Worm (Caenorhabditis elegans): Measurements from ENCODE around the gene dars-1.

The dars-1 gene

ce11 chrIII:9490783-9491547, at the start of gene dars-1, which contains the start of gene ctr-9:
Gene dars-1 (minus strand): TSS chrIII:9491215.
Gene ctr-9 (plus strand): TSS chrIII:9491396.
- TF ChIP-seq C34F6.9 (tag; optimal IDR thresholded peaks at IDR 0.05) (peak; percentile 5), ztf-1 (GFP tag; conservative IDR thresholded peaks at IDR 0.05) (no peak), nhr-129 (tag; optimal IDR thresholded peaks at IDR 0.05) (peak; percentile 66), sma-9 (GFP tag; optimal IDR thresholded peaks at IDR 0.05) (no peak), sma-9 (tag; optimal IDR thresholded peaks at IDR 0.05) (no peak), nhr-12 (tag; optimal IDR thresholded peaks at IDR 0.05) (no peak), unc-55 (GFP tag; optimal IDR thresholded peaks at IDR 0.05) (peak; percentile 18), ceh-82 (tag; optimal IDR thresholded peaks at IDR 0.05) (no peak), lsy-2 (tag; optimal IDR thresholded peaks at IDR 0.05) (peak in 1 of 2 experiments; percentile 51)

ce11 chrIII:9538655-9539155, 47.7 kb upstream of the dars-1 start, which contains the start of gene ZK1098.3:
Gene ZK1098.3 (minus strand): TSS chrIII:9538705.
- TF ChIP-seq unc-62 (GFP tag; optimal IDR thresholded peaks at IDR 0.05), result no peak
- peak; percentile 16 for TF ChIP-seq lin-13 (GFP tag; optimal IDR thresholded peaks at IDR 0.05)
- peak in 1 of 2 experiments; percentile 60 for TF ChIP-seq lsy-2 (tag; optimal IDR thresholded peaks at IDR 0.05)
- TF ChIP-seq unc-55 (GFP tag; optimal IDR thresholded peaks at IDR 0.05), result peak; percentile 51
- TF ChIP-seq C34F6.9 (tag; optimal IDR thresholded peaks at IDR 0.05), result peak; percentile 65
- TF ChIP-seq R02D3.7 (tag; optimal IDR thresholded peaks at IDR 0.05), result no peak

- TF ChIP-seq lsy-2 (tag; optimal IDR thresholded peaks at IDR 0.05), result peak in 1 of 2 experiments; percentile 56
- peak; percentile 31 for TF ChIP-seq unc-55 (GFP tag; optimal IDR thresholded peaks at IDR 0.05)
- TF ChIP-seq C34F6.9 (tag; optimal IDR thresholded peaks at IDR 0.05), result peak; percentile 48
- TF ChIP-seq crh-2 (tag; optimal IDR thresholded peaks at IDR 0.05), result peak; percentile 60
- TF ChIP-seq R02D3.7 (tag; optimal IDR thresholded peaks at IDR 0.05), result no peak
These were observed 37.8 kb upstream of the dars-1 start, which contains the start of gene ZK1098.2 for ce11 chrIII:9528824-9529223. Gene ZK1098.2 (plus strand): TSS chrIII:9529159.

- no peak for TF ChIP-seq R02D3.7 (tag; optimal IDR thresholded peaks at IDR 0.05)
These were observed 35.8 kb upstream of the dars-1 start, which contains the start of gene ZK1098.6 for ce11 chrIII:9526851-9527250. Gene ZK1098.6 (plus strand): TSS chrIII:9527151.

- TF ChIP-seq F13H6.1 (tag; optimal IDR thresholded peaks at IDR 0.05) (no peak), ztf-1 (GFP tag; conservative IDR thresholded peaks at IDR 0.05) (no peak), ztf-11 (tag; optimal IDR thresholded peaks at IDR 0.05) (no peak), unc-55 (GFP tag; optimal IDR thresholded peaks at IDR 0.05) (no peak), mbf-1 (tag; optimal IDR thresholded peaks at IDR 0.05) (no peak), elt-1 (tag; optimal IDR thresholded peaks at IDR 0.05) (no peak), zag-1 (tag; optimal IDR thresholded peaks at IDR 0.05) (no peak), nhr-129 (tag; optimal IDR thresholded peaks at IDR 0.05) (no peak), nhr-23 (tag; optimal IDR thresholded peaks at IDR 0.05) (no peak), ztf-4 (tag; optimal IDR thresholded peaks at IDR 0.05) (no peak), dmd-4 (tag; optimal IDR thresholded peaks at IDR 0.05) (no peak), ZK546.5 (tag; optimal IDR thresholded peaks at IDR 0.05) (no peak), skn-1 (tag; optimal IDR thresholded peaks at IDR 0.05) (no peak), lsy-2 (tag; optimal IDR thresholded peaks at IDR 0.05) (no peak), C34F6.9 (tag; optimal IDR thresholded peaks at IDR 0.05) (no peak), nhr-11 (tag; optimal IDR thresholded peaks at IDR 0.05) (no peak)
These were observed 34.2 kb upstream of the dars-1 start, which contains the start of gene trpp-3 for ce11 chrIII:9525252-9525651. Gene trpp-3 (plus strand): TSS chrIII:9525552.

- TF ChIP-seq lsy-2 (tag; optimal IDR thresholded peaks at IDR 0.05), result peak in 1 of 2 experiments; percentile 31
- TF ChIP-seq sma-3 (GFP tag; optimal IDR thresholded peaks at IDR 0.05), result no peak
- peak; percentile 14 for TF ChIP-seq nhr-25 (tag; optimal IDR thresholded peaks at IDR 0.05)
- TF ChIP-seq blmp-1 (tag; optimal IDR thresholded peaks at IDR 0.05; ENCODE audit: insufficient read depth), result no peak
- peak; percentile 24 for TF ChIP-seq unc-55 (GFP tag; optimal IDR thresholded peaks at IDR 0.05)
These were observed 32.6 kb upstream of the dars-1 start, which contains the start of gene mrps-23 for ce11 chrIII:9523581-9523980. Gene mrps-23 (minus strand): TSS chrIII:9523672.
